Worm (Caenorhabditis elegans): ENCODE data around the gene B0228.8.

DNA sequence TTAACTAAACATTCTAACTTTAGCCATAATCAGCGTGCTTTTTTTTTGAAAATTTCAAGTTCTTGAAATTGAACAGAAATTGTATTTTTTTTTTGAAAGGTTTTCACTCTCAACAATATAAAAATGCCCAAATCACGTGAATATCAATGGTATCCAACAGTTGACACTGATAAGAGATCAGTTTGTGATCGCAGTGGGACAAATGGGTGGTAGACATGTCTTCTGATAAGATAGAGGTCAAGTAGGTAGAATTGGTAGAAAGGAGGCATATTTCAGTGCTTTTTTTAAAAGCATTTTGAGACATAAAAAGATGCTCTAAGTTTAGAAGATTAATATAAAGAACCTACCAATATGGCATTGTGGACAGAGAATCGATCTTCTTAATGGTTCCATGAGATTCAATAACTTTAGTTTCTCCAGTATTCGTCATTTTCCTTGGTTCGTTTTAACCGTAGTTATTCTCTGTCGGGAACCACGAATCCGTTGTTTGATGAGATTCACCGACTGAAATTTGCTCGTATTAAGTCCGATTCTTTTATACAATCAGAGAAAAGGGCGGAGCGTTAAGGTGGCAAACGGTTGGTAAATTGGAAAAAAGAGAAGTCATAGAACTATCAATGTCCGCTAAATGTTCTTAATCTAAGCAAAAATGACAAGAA lies 16.1 kb upstream of the B0228.8 start, which contains the start of gene mthf-1:
- TF ChIP-seq sox-4 (tag; optimal IDR thresholded peaks at IDR 0.05) (no peak), dve-1 (tag; optimal IDR thresholded peaks at IDR 0.05) (no peak), pros-1 (tag; optimal IDR thresholded peaks at IDR 0.05) (no peak), ets-4 (tag; optimal IDR thresholded peaks at IDR 0.05) (no peak)

All from whole organism, late embryonic.